Fruit fly (Drosophila melanogaster) whole organism: ENCODE measurements around the gene mEFTs.

Experiments used
- CG8478 ChIP-seq: fragments of >200 bp; optimal IDR thresholded peaks from 2 replicates; lab custom pipeline; 2018; ENCODE audit warnings: inconsistent platforms
- Dll ChIP-seq: fragments of >200 bp; optimal IDR thresholded peaks from 2 replicates; lab custom pipeline; 2017
- EcR ChIP-seq, 2 experiments: fragments of >200 bp; optimal IDR thresholded peaks; 2 replicates each; lab custom pipeline; 2017; ENCODE audit warnings: missing biosample characterization in 2 of 2, missing genetic modification characterization in 2 of 2, missing genetic modification reagents in 2 of 2
- pan ChIP-seq: fragments of >200 bp; optimal IDR thresholded peaks from 2 replicates; lab custom pipeline; 2017
- psq ChIP-seq: fragments of >200 bp; optimal IDR thresholded peaks from 2 replicates; lab custom pipeline; 2017
- usp ChIP-seq: fragments of >200 bp; optimal IDR thresholded peaks from 2 replicates; lab custom pipeline; 2017; ENCODE audit warnings: missing biosample characterization, missing genetic modification characterization, mixed read lengths

DNA sequence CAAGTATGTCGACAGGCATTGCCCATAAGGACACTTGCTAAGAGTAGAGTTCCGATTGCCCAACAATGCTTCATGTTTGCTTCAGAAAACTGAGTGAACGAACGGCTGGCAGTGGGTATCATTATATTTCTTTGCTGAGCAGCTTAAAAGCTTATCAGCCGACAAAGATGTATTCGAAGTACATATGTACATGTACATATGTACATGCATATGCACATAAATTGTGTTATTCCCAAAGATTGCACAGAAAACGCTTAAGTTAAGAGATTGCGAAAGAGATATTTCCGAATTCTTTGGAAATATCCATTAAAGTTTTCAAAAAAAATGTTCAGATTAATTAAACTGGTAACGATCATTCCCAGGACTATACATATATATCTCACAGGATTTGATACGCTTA lies 45.1 kb downstream of the mEFTs start, which contains the start of gene SPH93:
- TF ChIP-seq Dll (lab: Kevin White, UChicago), result no peak
- no peak for TF ChIP-seq usp (GFP tag; lab: Kevin White, UChicago)
- TF ChIP-seq psq (lab: Kevin White, UChicago), result no peak
- no peak for TF ChIP-seq pan (lab: Kevin White, UChicago)
- TF ChIP-seq CG8478 (lab: Kevin White, UChicago), result no peak
- no peak for TF ChIP-seq EcR (GFP tag; optimal IDR thresholded peaks at IDR 0.05; lab: Kevin White, UChicago)
